Worm (Caenorhabditis elegans) whole organism, L4 larva: Measurements from ENCODE around the gene inx-9.

Experiments used
- T26A8.4 ChIP-seq: fragments of 200-800 bp; sonication (Bioruptor generic); IDR thresholded peaks from 2 replicates; pipeline ENCODE4 v1.3.6; 2022; ENCODE audit warnings: missing genetic modification characterization, missing compliant biosample characterization
- Y105C5A.15 ChIP-seq: fragments of 200-800 bp; sonication (Bioruptor generic); IDR thresholded peaks from 2 replicates; pipeline ENCODE4 v1.3.6; 2022; ENCODE audit warnings: missing genetic modification characterization, missing compliant biosample characterization
- ceh-44 ChIP-seq: fragments of 200-800 bp; sonication (Bioruptor generic); IDR thresholded peaks from 2 replicates; pipeline ENCODE4 v1.3.6; 2022; ENCODE audit warnings: missing genetic modification reagents, missing genetic modification characterization, missing compliant biosample characterization
- ceh-82 ChIP-seq: sonication (generic microtip); optimal IDR thresholded peaks from 2 replicates; lab custom pipeline; 2017; ENCODE audit warnings: missing biosample characterization, missing genetic modification characterization
- dmd-6 ChIP-seq: fragments of 200-800 bp; sonication (Bioruptor generic); IDR thresholded peaks from 2 replicates; pipeline ENCODE4 v1.3.6; 2022; ENCODE audit warnings: missing genetic modification reagents, missing genetic modification characterization, missing compliant biosample characterization
- lim-7 ChIP-seq: fragments of 200-800 bp; sonication (Bioruptor generic); IDR thresholded peaks from 2 replicates; pipeline ENCODE4 v1.3.6; 2022; ENCODE audit warnings: missing genetic modification characterization, missing compliant biosample characterization
- mdt-29 ChIP-seq: fragments of 200-800 bp; sonication (Bioruptor generic); IDR thresholded peaks from 2 replicates; pipeline ENCODE4 v1.3.6; 2022; ENCODE audit warnings: missing genetic modification reagents, missing genetic modification characterization, missing compliant biosample characterization
- mes-2 ChIP-seq: sonication (generic microtip); optimal IDR thresholded peaks from 2 replicates; lab custom pipeline; 2016; ENCODE audit warnings: missing genotype, mild to moderate bottlenecking, missing genetic modification characterization, missing compliant biosample characterization; ENCODE audit not compliant: poor library complexity, severe bottlenecking
- nhr-76 ChIP-seq: fragments of 150-350 bp; optimal IDR thresholded peaks from 2 replicates; lab custom pipeline; 2014; ENCODE audit warnings: missing biosample characterization, missing genetic modification characterization
- pha-4 ChIP-seq, 2 experiments: fragments of 150-350 bp in 1 of 2; fragments of 200-800 bp in 1 of 2; sonication (Bioruptor generic) in 1 of 2; IDR thresholded peaks in 1 of 2; optimal IDR thresholded peaks in 1 of 2; 2 replicates each; pipeline versions ENCODE4 v1.3.6 to Lab custom; 2014 to 2022; ENCODE audit warnings: missing genetic modification characterization in 2 of 2, missing genetic modification reagents in 2 of 2, missing biosample characterization in 1 of 2, missing compliant biosample characterization in 1 of 2
- snpc-4 ChIP-seq: fragments of 150-350 bp; optimal IDR thresholded peaks from 2 replicates; lab custom pipeline; 2014; ENCODE audit warnings: missing biosample characterization, missing genetic modification characterization
- zip-2 ChIP-seq: fragments of 150-350 bp; optimal IDR thresholded peaks from 2 replicates; lab custom pipeline; 2014; ENCODE audit warnings: missing biosample characterization, missing genetic modification characterization

ce11 chrIV:11631750-11632149, 44.4 kb upstream of the inx-9 start, which contains the start of gene F58B3.4:
- no peak for TF ChIP-seq ceh-82 (tag; lab: Kevin White, UChicago)
- TF ChIP-seq mes-2, result no peak
- no peak for TF ChIP-seq mdt-29 (GFP tag; lab: Robert Waterston, UW)
- TF ChIP-seq pha-4 (GFP tag; IDR thresholded peaks at IDR 0.05; lab: Robert Waterston, UW), result no peak
- TF ChIP-seq pha-4 (tag; optimal IDR thresholded peaks at IDR 0.05; lab: Kevin White, UChicago), result no peak
- TF ChIP-seq T26A8.4 (GFP tag; lab: Robert Waterston, UW), result no peak
- no peak for TF ChIP-seq dmd-6 (GFP tag; lab: Robert Waterston, UW)
- no peak for TF ChIP-seq Y105C5A.15 (GFP tag; lab: Robert Waterston, UW)
- TF ChIP-seq snpc-4 (tag; lab: Kevin White, UChicago), result no peak
- no peak for TF ChIP-seq lim-7 (GFP tag; lab: Robert Waterston, UW)
- no peak for TF ChIP-seq nhr-76 (tag; lab: Kevin White, UChicago)
- no peak for TF ChIP-seq ceh-44 (GFP tag; lab: Robert Waterston, UW)
- TF ChIP-seq zip-2, result no peak
